Worm (Caenorhabditis elegans) whole organism, L2 larva: ENCODE data around the gene F32D8.3.

ENCODE experiments used
- R02D3.7 ChIP-seq: fragments of 150-350 bp; optimal IDR thresholded peaks from 2 replicates; lab custom pipeline; 2014; ENCODE audit warnings: missing biosample characterization, missing genetic modification characterization
- blmp-1 ChIP-seq: sonication (generic microtip); optimal IDR thresholded peaks from 2 replicates; lab custom pipeline; 2017; ENCODE audit warnings: missing genetic modification characterization, mild to moderate bottlenecking, missing compliant biosample characterization, antibody characterized with exemption, moderate library complexity; ENCODE audit not compliant: insufficient read depth
- elt-3 ChIP-seq: sonication (generic microtip); optimal IDR thresholded peaks from 2 replicates; lab custom pipeline; 2017; ENCODE audit warnings: missing biosample characterization, missing genetic modification characterization
- lin-13 ChIP-seq: fragments of 150-350 bp; optimal IDR thresholded peaks from 2 replicates; lab custom pipeline; 2014; ENCODE audit warnings: missing biosample characterization, missing genetic modification reagents, missing genetic modification characterization
- lin-39 ChIP-seq: fragments of 150-350 bp; optimal IDR thresholded peaks from 2 replicates; lab custom pipeline; 2014; ENCODE audit warnings: missing biosample characterization, missing genetic modification reagents, missing genetic modification characterization
- nhr-10 ChIP-seq: sonication (generic microtip); optimal IDR thresholded peaks from 2 replicates; lab custom pipeline; 2017; ENCODE audit warnings: missing biosample characterization, missing genetic modification characterization
- nhr-129 ChIP-seq: fragments of 150-350 bp; optimal IDR thresholded peaks from 2 replicates; lab custom pipeline; 2014; ENCODE audit warnings: missing biosample characterization, missing genetic modification characterization
- nhr-77 ChIP-seq: fragments of 150-350 bp; optimal IDR thresholded peaks from 2 replicates; lab custom pipeline; 2014; ENCODE audit warnings: missing biosample characterization, missing genetic modification characterization
- sem-4 ChIP-seq: fragments of 150-350 bp; optimal IDR thresholded peaks from 2 replicates; lab custom pipeline; 2014; ENCODE audit warnings: missing biosample characterization, missing genetic modification reagents, missing genetic modification characterization
- skn-1 ChIP-seq: sonication (generic microtip); optimal IDR thresholded peaks from 2 replicates; lab custom pipeline; 2017; ENCODE audit warnings: missing biosample characterization, missing genetic modification characterization
- snpc-4 ChIP-seq: fragments of 150-350 bp; optimal IDR thresholded peaks from 2 replicates; lab custom pipeline; 2014; ENCODE audit warnings: missing biosample characterization, missing genetic modification characterization
- zag-1 ChIP-seq: fragments of 150-350 bp; optimal IDR thresholded peaks from 2 replicates; lab custom pipeline; 2014; ENCODE audit warnings: missing biosample characterization, missing genetic modification characterization
- ztf-4 ChIP-seq: fragments of 150-350 bp; optimal IDR thresholded peaks from 2 replicates; lab custom pipeline; 2014; ENCODE audit warnings: missing biosample characterization, missing genetic modification characterization

DNA sequence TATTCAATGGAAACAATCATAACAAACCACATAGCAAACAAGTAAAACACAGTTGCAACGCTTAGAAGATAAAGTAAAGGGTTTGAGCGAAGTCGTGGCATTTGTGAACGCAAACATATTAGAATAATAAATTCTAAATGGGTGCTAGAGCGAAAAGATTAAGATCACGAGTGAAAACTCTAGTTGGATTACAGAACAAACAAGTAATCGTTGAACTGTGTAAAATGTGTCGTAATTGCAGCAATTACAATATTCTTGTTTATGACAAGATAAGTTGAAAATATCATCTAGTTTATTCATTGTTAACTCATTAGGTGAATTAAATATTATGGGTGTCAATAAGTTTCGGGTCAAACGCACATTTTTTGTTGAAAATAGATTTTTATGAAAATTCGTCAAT lies 16.0 kb downstream of the F32D8.3 start, which contains the start of gene F32D8.8:
- no peak for TF ChIP-seq R02D3.7
- TF ChIP-seq snpc-4 (tag; lab: Kevin White, UChicago), result no peak
- TF ChIP-seq nhr-77, result no peak
- no peak for TF ChIP-seq lin-13 (GFP tag; lab: Kevin White, UChicago)
- no peak for TF ChIP-seq nhr-10 (tag; lab: Kevin White, UChicago)
- no peak for TF ChIP-seq lin-39
- no peak for TF ChIP-seq sem-4
- no peak for TF ChIP-seq skn-1 (tag; lab: Kevin White, UChicago)
- TF ChIP-seq elt-3 (tag; lab: Kevin White, UChicago), result no peak
- no peak for TF ChIP-seq zag-1 (tag; lab: Kevin White, UChicago)
- TF ChIP-seq ztf-4 (tag; lab: Kevin White, UChicago), result no peak
- TF ChIP-seq nhr-129 (tag; lab: Kevin White, UChicago), result no peak
- TF ChIP-seq blmp-1 (tag; lab: Kevin White, UChicago), result no peak
